Fruit fly (Drosophila melanogaster): ENCODE data around the gene Nha1.

Gene Nha1

DNA sequence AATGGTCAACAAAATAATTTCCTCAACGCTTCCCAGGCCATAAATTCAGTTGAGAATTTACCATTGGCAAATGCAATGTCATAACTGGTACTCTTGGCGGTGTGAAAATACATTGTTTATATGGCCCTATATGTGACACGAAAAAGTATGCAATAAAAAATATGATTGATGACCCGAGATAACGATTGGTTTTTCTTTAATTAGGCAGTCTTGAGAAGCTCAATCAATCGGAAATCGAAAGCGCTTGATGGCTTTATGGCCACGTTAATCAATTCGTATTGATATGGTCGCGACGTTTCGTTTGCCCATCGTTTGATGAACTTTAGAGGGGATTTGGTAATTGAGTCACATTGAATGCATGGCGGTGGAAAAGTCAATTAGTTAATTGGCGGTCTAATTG is 588 bp upstream of the Nha1 start:
- no peak for TF ChIP-seq Oli (tag; optimal IDR thresholded peaks at IDR 0.05)
- no peak for TF ChIP-seq CG18262 (tag; optimal IDR thresholded peaks at IDR 0.05)
- peak; percentile 32 for TF ChIP-seq sug (tag; optimal IDR thresholded peaks at IDR 0.05)
- peak; percentile 44 for TF ChIP-seq CG34376 (GFP tag; optimal IDR thresholded peaks at IDR 0.05)
- no peak for TF ChIP-seq Adf1 (GFP tag; IDR thresholded peaks at IDR 0.05)
- TF ChIP-seq lab (GFP tag; optimal IDR thresholded peaks at IDR 0.05), result peak; percentile 75
- TF ChIP-seq CG11247 (GFP tag; IDR thresholded peaks at IDR 0.05), result no peak
- peak; percentile 93 for TF ChIP-seq exex (tag; optimal IDR thresholded peaks at IDR 0.05)
- TF ChIP-seq da (GFP tag; optimal IDR thresholded peaks at IDR 0.05), result no peak
- no peak for TF ChIP-seq CG12942 (GFP tag; optimal IDR thresholded peaks at IDR 0.05)
- TF ChIP-seq Dek (tag; optimal IDR thresholded peaks at IDR 0.05), result no peak
- TF ChIP-seq Hr3 (GFP tag; optimal IDR thresholded peaks at IDR 0.05), result no peak
- TF ChIP-seq chinmo (GFP tag; IDR thresholded peaks at IDR 0.05; ENCODE audit: partially characterized antibody), result 0 out of 4 replicates have a peak, but pooled peaks have one; percentile 13
- no peak for TF ChIP-seq ab (GFP tag; optimal IDR thresholded peaks at IDR 0.05)
- no peak for TF ChIP-seq CG13775 (GFP tag; optimal IDR thresholded peaks at IDR 0.05)
- peak in 1 of 2 experiments; percentile 1 for TF ChIP-seq Pdp1 (GFP tag; optimal IDR thresholded peaks at IDR 0.05)
- TF ChIP-seq CG30403 (GFP tag; optimal IDR thresholded peaks at IDR 0.05), result no peak

DNA sequence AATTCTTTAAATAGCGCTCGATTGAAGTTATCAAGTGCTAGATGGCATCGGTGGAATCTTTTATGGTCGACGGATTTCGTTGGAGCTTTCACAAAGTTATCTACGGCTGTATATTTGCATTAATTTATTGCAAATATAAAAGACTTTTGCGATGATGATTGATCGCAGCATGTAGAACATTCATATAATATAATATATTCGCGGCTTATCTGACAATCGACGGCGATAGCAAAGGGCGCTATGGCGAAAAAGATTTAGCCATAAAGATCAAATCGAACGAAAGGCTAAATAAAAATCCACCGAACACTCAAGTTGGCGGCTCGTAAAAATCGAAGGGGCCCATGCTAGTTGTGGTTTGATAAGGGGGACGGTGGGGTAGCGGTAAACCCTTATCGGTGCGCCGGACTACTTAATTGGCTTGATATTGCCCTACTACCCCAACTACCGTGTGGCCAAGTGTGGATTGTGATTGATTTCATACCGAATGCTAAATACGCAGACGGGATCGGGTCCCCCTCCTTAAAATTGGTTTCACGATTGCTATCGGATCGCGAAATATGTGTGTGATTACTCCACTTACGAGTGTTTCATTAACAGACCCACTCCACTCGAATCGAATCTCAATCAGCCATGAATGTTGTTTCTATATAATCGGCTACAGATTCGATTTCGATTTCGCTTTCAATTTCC is 1.9 kb downstream of the Nha1 start:
- TF ChIP-seq CG18476 (GFP tag; optimal IDR thresholded peaks at IDR 0.05) (no peak), Sry-β (GFP tag; optimal IDR thresholded peaks at IDR 0.05) (no peak), her (GFP tag; optimal IDR thresholded peaks at IDR 0.05) (no peak), CG10543 (GFP tag; optimal IDR thresholded peaks at IDR 0.05) (peak; percentile 45), Fer3 (tag; optimal IDR thresholded peaks at IDR 0.05) (no peak), HLH3B (GFP tag; IDR thresholded peaks at IDR 0.05) (no peak), CG3847 (GFP tag; IDR thresholded peaks at IDR 0.05) (no peak), CG11696 (GFP tag; IDR thresholded peaks at IDR 0.05) (no peak), Dip3 (GFP tag; optimal IDR thresholded peaks at IDR 0.05) (no peak), nerfin-1 (tag; optimal IDR thresholded peaks at IDR 0.05) (no peak), TFAM (GFP tag; optimal IDR thresholded peaks at IDR 0.05) (no peak), Lhr (GFP tag; optimal IDR thresholded peaks at IDR 0.05) (no peak), NK7.1 (GFP tag; optimal IDR thresholded peaks at IDR 0.05) (no peak), bbx (GFP tag; IDR thresholded peaks at IDR 0.05; ENCODE audit: partially characterized antibody) (no peak), CG14710 (tag; optimal IDR thresholded peaks at IDR 0.05) (no peak), CG6791 (GFP tag; IDR thresholded peaks at IDR 0.05; ENCODE audit: partially characterized antibody) (no peak), Taf1 (GFP tag; IDR thresholded peaks at IDR 0.05) (no peak), pros (GFP tag; optimal IDR thresholded peaks at IDR 0.05) (no peak), Gsc (GFP tag; IDR thresholded peaks at IDR 0.05) (no peak), ssp (GFP tag; IDR thresholded peaks at IDR 0.05) (no peak), CG12219 (GFP tag; optimal IDR thresholded peaks at IDR 0.05) (no peak), gcm (GFP tag; optimal IDR thresholded peaks at IDR 0.05) (no peak), lmd (GFP tag; IDR thresholded peaks at IDR 0.05) (peak; percentile 5; the same call in 1 of the 2 replicates), Ada2b (GFP tag; IDR thresholded peaks at IDR 0.05) (no peak), CG7357 (GFP tag; IDR thresholded peaks at IDR 0.05) (no peak), Rfx (GFP tag; IDR thresholded peaks at IDR 0.05) (peak; percentile 28; the same call in 1 of the 2 replicates), CG7271 (tag; optimal IDR thresholded peaks at IDR 0.05) (no peak), CG30020 (tag; optimal IDR thresholded peaks at IDR 0.05) (no peak), CG3281 (GFP tag; optimal IDR thresholded peaks at IDR 0.05) (peak; percentile 42), MTF-1 (GFP tag; optimal IDR thresholded peaks at IDR 0.05; ENCODE audit: borderline replicate concordance) (no peak), ase (GFP tag; IDR thresholded peaks at IDR 0.05) (0 out of 3 replicates have a peak, but pooled peaks have one; percentile 6), CG10979 (tag; optimal IDR thresholded peaks at IDR 0.05) (no peak)
